Worm (Caenorhabditis elegans): Measurements from ENCODE around the gene htz-1.

DNA sequence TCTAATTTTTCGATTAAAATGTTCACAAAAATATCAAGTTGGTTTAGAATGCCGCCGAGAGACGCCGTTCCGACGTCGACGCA is 1.1 kb downstream of the htz-1 start, which contains the start of gene chat-1:
- no peak for TF ChIP-seq pqm-1 (tag; optimal IDR thresholded peaks at IDR 0.05)
- TF ChIP-seq nhr-28 (tag; optimal IDR thresholded peaks at IDR 0.05) = no peak
- no peak for TF ChIP-seq ceh-82 (tag; optimal IDR thresholded peaks at IDR 0.05)
- no peak for TF ChIP-seq mdl-1 (tag; optimal IDR thresholded peaks at IDR 0.05)
- TF ChIP-seq tra-1 (GFP tag; IDR thresholded peaks at IDR 0.05) = no peak

Measured in whole organism, L4 larva.